Worm (Caenorhabditis elegans) whole organism, L4 larva: ENCODE measurements around the gene ttr-41.

Source experiments
- F10B5.3 ChIP-seq: sonication (generic microtip); optimal IDR thresholded peaks from 2 replicates; lab custom pipeline; 2016; ENCODE audit warnings: mild to moderate bottlenecking, missing genetic modification characterization, missing compliant biosample characterization
- F37D6.2 ChIP-seq: sonication (generic microtip); optimal IDR thresholded peaks from 2 replicates; lab custom pipeline; 2016; ENCODE audit warnings: mild to moderate bottlenecking, missing genetic modification characterization, missing compliant biosample characterization
- R02D3.7 ChIP-seq: fragments of 150-350 bp; sonication (generic microtip); optimal IDR thresholded peaks from 3 replicates; lab custom pipeline; 2014; ENCODE audit warnings: missing biosample characterization, missing genetic modification characterization
- T26A8.4 ChIP-seq: fragments of 200-800 bp; sonication (Bioruptor generic); IDR thresholded peaks from 2 replicates; pipeline ENCODE4 v1.3.6; 2022; ENCODE audit warnings: missing genetic modification characterization, missing compliant biosample characterization
- Y105C5A.15 ChIP-seq: fragments of 200-800 bp; sonication (Bioruptor generic); IDR thresholded peaks from 2 replicates; pipeline ENCODE4 v1.3.6; 2022; ENCODE audit warnings: missing genetic modification characterization, missing compliant biosample characterization
- Y5F2A.4 ChIP-seq: fragments of 200-800 bp; sonication (Bioruptor generic); optimal IDR thresholded peaks from 2 replicates; lab custom pipeline; 2018; ENCODE audit warnings: mild to moderate bottlenecking, missing genetic modification characterization, missing compliant biosample characterization
- aha-1 ChIP-seq: fragments of 150-350 bp; peaks from one replicate; lab custom pipeline; 2014; ENCODE audit warnings: missing biosample characterization, missing genetic modification characterization
- ceh-20 ChIP-seq: fragments of 200-800 bp; sonication (Bioruptor generic); IDR thresholded peaks from 2 replicates; pipeline ENCODE4 v1.3.6; 2022; ENCODE audit warnings: missing genetic modification reagents, missing genetic modification characterization, missing compliant biosample characterization
- ceh-32 ChIP-seq: sonication (generic microtip); optimal IDR thresholded peaks from 2 replicates; lab custom pipeline; 2016; ENCODE audit warnings: mild to moderate bottlenecking, missing genetic modification characterization, missing compliant biosample characterization; ENCODE audit not compliant: poor library complexity
- cey-2 ChIP-seq: sonication (generic microtip); optimal IDR thresholded peaks from 3 replicates; lab custom pipeline; 2017; ENCODE audit warnings: missing genetic modification characterization, mild to moderate bottlenecking, missing compliant biosample characterization, antibody characterized with exemption, borderline replicate concordance; ENCODE audit not compliant: insufficient read depth
- ctbp-1 ChIP-seq: fragments of 200-800 bp; sonication (Bioruptor generic); IDR thresholded peaks from 2 replicates; pipeline ENCODE4 v1.3.6; 2022; ENCODE audit warnings: missing genetic modification reagents, missing genetic modification characterization, missing compliant biosample characterization
- dmd-6 ChIP-seq: fragments of 200-800 bp; sonication (Bioruptor generic); IDR thresholded peaks from 2 replicates; pipeline ENCODE4 v1.3.6; 2022; ENCODE audit warnings: missing genetic modification reagents, missing genetic modification characterization, missing compliant biosample characterization
- dmd-8 ChIP-seq: fragments of 200-800 bp; sonication (Bioruptor generic); IDR thresholded peaks from 2 replicates; pipeline ENCODE4 v1.3.6; 2022; ENCODE audit warnings: missing genetic modification characterization, missing compliant biosample characterization
- dve-1 ChIP-seq: sonication (generic microtip); optimal IDR thresholded peaks from 2 replicates; lab custom pipeline; 2017; ENCODE audit warnings: antibody characterized with exemption, mild to moderate bottlenecking, missing genetic modification characterization, missing compliant biosample characterization; ENCODE audit not compliant: insufficient read depth
- egl-43 ChIP-seq: fragments of 200-800 bp; sonication (Bioruptor generic); IDR thresholded peaks from 2 replicates; pipeline ENCODE4 v1.3.6; 2022; ENCODE audit warnings: missing genetic modification reagents, missing genetic modification characterization, missing compliant biosample characterization
- fos-1 ChIP-seq: fragments of 150-350 bp; optimal IDR thresholded peaks from 2 replicates; lab custom pipeline; 2014; ENCODE audit warnings: missing biosample characterization, missing genetic modification characterization
- hlh-11 ChIP-seq: fragments of 200-800 bp; sonication (Bioruptor generic); optimal IDR thresholded peaks from 2 replicates; lab custom pipeline; 2018; ENCODE audit warnings: mild to moderate bottlenecking, missing genetic modification characterization, missing compliant biosample characterization
- hlh-30 ChIP-seq: sonication (generic microtip); optimal IDR thresholded peaks from 2 replicates; lab custom pipeline; 2017; ENCODE audit warnings: antibody characterized with exemption, mild to moderate bottlenecking, missing genetic modification characterization, missing compliant biosample characterization; ENCODE audit not compliant: insufficient read depth
- hmg-1.1 ChIP-seq: fragments of 200-800 bp; sonication (Bioruptor generic); IDR thresholded peaks from 2 replicates; pipeline ENCODE4 v1.3.6; 2022; ENCODE audit warnings: missing genetic modification reagents, missing genetic modification characterization, missing compliant biosample characterization
- jun-1 ChIP-seq: fragments of 150-350 bp; optimal IDR thresholded peaks from 2 replicates; lab custom pipeline; 2014; ENCODE audit warnings: missing biosample characterization, missing genetic modification reagents, missing genetic modification characterization
- lim-7 ChIP-seq: fragments of 200-800 bp; sonication (Bioruptor generic); IDR thresholded peaks from 2 replicates; pipeline ENCODE4 v1.3.6; 2022; ENCODE audit warnings: missing genetic modification characterization, missing compliant biosample characterization
- lin-38 ChIP-seq: fragments of 200-800 bp; sonication (Bioruptor generic); IDR thresholded peaks from 2 replicates; pipeline ENCODE4 v1.3.6; 2022; ENCODE audit warnings: missing genetic modification reagents, missing genetic modification characterization, missing compliant biosample characterization
- lir-3 ChIP-seq: sonication (generic microtip); optimal IDR thresholded peaks from 2 replicates; lab custom pipeline; 2016; ENCODE audit warnings: mild to moderate bottlenecking, missing genetic modification characterization, missing compliant biosample characterization
- madf-9 ChIP-seq: fragments of 200-800 bp; sonication (Bioruptor generic); conservative IDR thresholded peaks from 2 replicates; pipeline ENCODE4 v1.3.6; 2022; ENCODE audit warnings: missing genetic modification reagents, missing genetic modification characterization, missing compliant biosample characterization
- mdt-29 ChIP-seq: fragments of 200-800 bp; sonication (Bioruptor generic); IDR thresholded peaks from 2 replicates; pipeline ENCODE4 v1.3.6; 2022; ENCODE audit warnings: missing genetic modification reagents, missing genetic modification characterization, missing compliant biosample characterization
- mep-1 ChIP-seq: fragments of 150-350 bp; sonication (generic microtip); optimal IDR thresholded peaks from 3 replicates; lab custom pipeline; 2014; ENCODE audit warnings: missing biosample characterization, missing genetic modification characterization
- mes-2 ChIP-seq: sonication (generic microtip); optimal IDR thresholded peaks from 2 replicates; lab custom pipeline; 2016; ENCODE audit warnings: missing genotype, mild to moderate bottlenecking, missing genetic modification characterization, missing compliant biosample characterization; ENCODE audit not compliant: poor library complexity, severe bottlenecking
- nhr-10 ChIP-seq: fragments of 150-350 bp; optimal IDR thresholded peaks from 2 replicates; lab custom pipeline; 2014; ENCODE audit warnings: missing biosample characterization, missing genetic modification characterization
- nhr-111 ChIP-seq: fragments of 200-800 bp; sonication (Bioruptor generic); optimal IDR thresholded peaks from 2 replicates; lab custom pipeline; 2018; ENCODE audit warnings: mild to moderate bottlenecking, missing genetic modification characterization, missing compliant biosample characterization
- nhr-28 ChIP-seq: fragments of 150-350 bp; optimal IDR thresholded peaks from 2 replicates; lab custom pipeline; 2014; ENCODE audit warnings: missing biosample characterization, missing genetic modification characterization
- php-3 ChIP-seq: fragments of 200-800 bp; sonication (Bioruptor generic); IDR thresholded peaks from 2 replicates; pipeline ENCODE4 v1.3.6; 2022; ENCODE audit warnings: missing genetic modification reagents, missing genetic modification characterization, missing compliant biosample characterization
- saeg-2 ChIP-seq: fragments of 200-800 bp; sonication (Bioruptor generic); IDR thresholded peaks from 2 replicates; pipeline ENCODE4 v1.3.6; 2022; ENCODE audit warnings: missing genetic modification reagents, missing genetic modification characterization, missing compliant biosample characterization
- set-16 ChIP-seq: fragments of 200-800 bp; sonication (Bioruptor generic); IDR thresholded peaks from 2 replicates; pipeline ENCODE4 v1.3.6; 2022; ENCODE audit warnings: missing genetic modification reagents, missing genetic modification characterization, missing compliant biosample characterization
- spr-1 ChIP-seq: sonication (generic microtip); optimal IDR thresholded peaks from 2 replicates; lab custom pipeline; 2016; ENCODE audit warnings: mild to moderate bottlenecking, missing genetic modification characterization, missing compliant biosample characterization
- tag-97 ChIP-seq: fragments of 200-800 bp; sonication (Bioruptor generic); IDR thresholded peaks from 2 replicates; pipeline ENCODE4 v1.3.6; 2022; ENCODE audit warnings: missing genetic modification characterization, missing compliant biosample characterization
- unc-39 ChIP-seq: sonication (generic microtip); optimal IDR thresholded peaks from 2 replicates; lab custom pipeline; 2017; ENCODE audit warnings: missing biosample characterization, missing genetic modification characterization
- unc-62 ChIP-seq, 3 experiments: fragments of 150-350 bp in 1 of 3; sonication (generic microtip); optimal IDR thresholded peaks in 2 of 3; peaks in 1 of 3; 1 replicate in 1 of 3; 2 replicates in 2 of 3; lab custom pipeline; 2014 to 2017; ENCODE audit warnings: missing biosample characterization in 3 of 3, missing genetic modification characterization in 3 of 3, missing genetic modification reagents in 3 of 3, missing genotype in 1 of 3
- vab-7 ChIP-seq: fragments of 200-800 bp; sonication (Bioruptor generic); IDR thresholded peaks from 2 replicates; pipeline ENCODE4 v1.3.6; 2022; ENCODE audit warnings: missing genetic modification reagents, missing genetic modification characterization, missing compliant biosample characterization
- zag-1 ChIP-seq: fragments of 150-350 bp; optimal IDR thresholded peaks from 2 replicates; lab custom pipeline; 2014; ENCODE audit warnings: missing biosample characterization, missing genetic modification characterization
- zip-2 ChIP-seq: fragments of 150-350 bp; optimal IDR thresholded peaks from 2 replicates; lab custom pipeline; 2014; ENCODE audit warnings: missing biosample characterization, missing genetic modification characterization

ttr-41 gene

ce11 chrII:4769096-4769495 lies 41.4 kb upstream of the ttr-41 start (continued):
- TF ChIP-seq saeg-2 (GFP tag; lab: Robert Waterston, UW) (no peak), hlh-11 (tag; lab: Kevin White, UChicago) (peak; percentile 73), mep-1 (no peak), madf-9 (no peak), zip-2 (tag; lab: Kevin White, UChicago) (no peak), T26A8.4 (no peak), nhr-28 (tag; lab: Kevin White, UChicago) (peak; percentile 79), hlh-30 (tag; lab: Kevin White, UChicago) (peak; percentile 59), zag-1 (tag; lab: Kevin White, UChicago) (no peak), tag-97 (GFP tag; lab: Robert Waterston, UW) (no peak), Y5F2A.4 (GFP tag; lab: Kevin White, UChicago) (no peak), dve-1 (tag; lab: Kevin White, UChicago) (peak; percentile 84), dmd-6 (GFP tag; lab: Robert Waterston, UW) (peak; percentile 97), F37D6.2 (tag; lab: Kevin White, UChicago) (no peak), F10B5.3 (no peak), php-3 (GFP tag; lab: Robert Waterston, UW) (peak; percentile 91)

ce11 chrII:4767612-4768011 lies 39.9 kb upstream of the ttr-41 start:
- peak in 1 of 2 experiments; percentile 28 for TF ChIP-seq unc-62 (GFP tag; optimal IDR thresholded peaks at IDR 0.05 in 1 of 2; lab: Kevin White, UChicago)
- TF ChIP-seq unc-62 (tag; optimal IDR thresholded peaks at IDR 0.05; lab: Kevin White, UChicago) = no peak
- no peak for TF ChIP-seq jun-1 (tag; lab: Kevin White, UChicago)

DNA sequence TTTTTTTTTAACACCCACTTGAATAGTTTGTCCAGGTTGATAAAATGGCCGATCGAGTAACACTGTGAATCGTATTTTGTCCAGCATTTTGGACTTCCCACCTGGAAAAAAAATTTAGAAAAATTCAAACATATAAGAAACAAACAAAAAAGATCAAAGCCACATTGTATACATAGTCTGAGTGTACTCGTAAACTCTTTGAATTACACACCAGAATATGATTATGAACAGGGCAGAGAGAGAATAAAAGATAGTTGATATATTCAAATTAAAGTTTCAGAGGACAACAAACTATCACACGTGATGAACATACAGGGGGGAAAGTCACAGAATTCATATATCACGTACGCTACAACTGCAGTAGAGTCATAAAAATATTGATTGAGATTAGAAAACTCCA lies 38.6 kb upstream of the ttr-41 start, which contains the start of gene ttm-2:
Gene ttm-2, minus strand, starts transcription at position 101 of the 400 bp plus-strand sequence.
- TF ChIP-seq fos-1 (no peak), mep-1 (no peak), unc-62 (GFP tag; optimal IDR thresholded peaks at IDR 0.05 in 1 of 2; lab: Kevin White, UChicago) (no peak), unc-62 (tag; optimal IDR thresholded peaks at IDR 0.05; lab: Kevin White, UChicago) (no peak), dmd-8 (GFP tag; lab: Robert Waterston, UW) (no peak), Y105C5A.15 (GFP tag; lab: Robert Waterston, UW) (no peak), nhr-111 (no peak), nhr-10 (no peak), lir-3 (tag; lab: Kevin White, UChicago) (no peak), ceh-32 (tag; lab: Kevin White, UChicago) (no peak), dve-1 (tag; lab: Kevin White, UChicago) (no peak), vab-7 (GFP tag; lab: Robert Waterston, UW) (no peak), saeg-2 (GFP tag; lab: Robert Waterston, UW) (no peak), hmg-1.1 (GFP tag; lab: Robert Waterston, UW) (no peak), lin-38 (no peak), unc-39 (tag; lab: Kevin White, UChicago) (no peak), lim-7 (GFP tag; lab: Robert Waterston, UW) (no peak)

- TF ChIP-seq mdt-29 (GFP tag; lab: Robert Waterston, UW) (no peak), spr-1 (tag; lab: Kevin White, UChicago) (no peak), ctbp-1 (GFP tag; lab: Robert Waterston, UW) (no peak), mes-2 (tag; lab: Kevin White, UChicago) (no peak), cey-2 (no peak), nhr-10 (no peak), set-16 (GFP tag; lab: Robert Waterston, UW) (no peak), tag-97 (GFP tag; lab: Robert Waterston, UW) (no peak), ceh-20 (no peak), nhr-28 (tag; lab: Kevin White, UChicago) (peak; percentile 57), hlh-30 (tag; lab: Kevin White, UChicago) (no peak), aha-1 (tag; lab: Kevin White, UChicago) (peak; percentile 69), R02D3.7 (tag; lab: Kevin White, UChicago) (no peak), egl-43 (GFP tag; lab: Robert Waterston, UW) (peak; percentile 15; the same call in 1 of the 2 replicates), hlh-11 (tag; lab: Kevin White, UChicago) (no peak)
Measured at ce11 chrII:4762574-4763285, 35.1 kb upstream of the ttr-41 start, which contains the start of gene F26G1.2. F26G1.2 (plus strand) TSS chrII:4763081.
